Fruit fly (Drosophila melanogaster) whole organism, embryonic: ENCODE data around the gene CG7985.

Experiments
- Abd-B ChIP-seq: fragments of 200-800 bp; sonication (Bioruptor generic); optimal IDR thresholded peaks from 2 replicates; lab custom pipeline; 2018; ENCODE audit warnings: missing biosample characterization, mild to moderate bottlenecking, missing genetic modification characterization, moderate library complexity
- Ada2b ChIP-seq: fragments of 200-800 bp; sonication (Bioruptor generic); IDR thresholded peaks from 2 replicates; pipeline ENCODE4 v1.3.6; 2022; ENCODE audit warnings: missing biosample characterization, missing genetic modification characterization
- Atf6 ChIP-seq: fragments of 200-800 bp; sonication (Bioruptor generic); IDR thresholded peaks from 2 replicates; pipeline ENCODE4 v1.3.6; 2022; ENCODE audit warnings: missing biosample characterization, missing genetic modification characterization
- Bdp1 ChIP-seq: fragments of 200-800 bp; sonication (Bioruptor generic); optimal IDR thresholded peaks from 3 replicates; lab custom pipeline; 2016; ENCODE audit warnings: missing biosample characterization, missing genetic modification characterization
- CG10209 ChIP-seq: fragments of 200-800 bp; sonication (Bioruptor generic); optimal IDR thresholded peaks from 3 replicates; lab custom pipeline; 2017; ENCODE audit warnings: missing biosample characterization, mild to moderate bottlenecking, missing genetic modification characterization, missing genetic modification reagents
- CG10543 ChIP-seq: fragments of 200-800 bp; sonication (Bioruptor generic); optimal IDR thresholded peaks from 3 replicates; lab custom pipeline; 2017; ENCODE audit warnings: missing biosample characterization, mild to moderate bottlenecking, missing genetic modification characterization, moderate library complexity
- CG10565 ChIP-seq: fragments of 200-800 bp; sonication (Bioruptor generic); optimal IDR thresholded peaks from 3 replicates; lab custom pipeline; 2016; ENCODE audit warnings: missing biosample characterization, mild to moderate bottlenecking, missing genetic modification characterization
- CG11093 ChIP-seq: fragments of 200-800 bp; sonication (Bioruptor generic); IDR thresholded peaks from 3 replicates; pipeline ENCODE4 v1.3.6; 2022; ENCODE audit warnings: missing biosample characterization, missing genetic modification characterization
- CG11456 ChIP-seq: fragments of 200-800 bp; sonication (Bioruptor generic); IDR thresholded peaks from 3 replicates; pipeline ENCODE4 v1.3.6; 2022; ENCODE audit warnings: missing biosample characterization, missing genetic modification characterization
- CG13424 ChIP-seq: fragments of 200-800 bp; sonication (Bioruptor generic); optimal IDR thresholded peaks from 2 replicates; lab custom pipeline; 2019; ENCODE audit warnings: missing biosample characterization, mild to moderate bottlenecking, missing genetic modification characterization, moderate library complexity
- CG17912 ChIP-seq: fragments of 200-800 bp; sonication (Bioruptor generic); optimal IDR thresholded peaks from 2 replicates; lab custom pipeline; 2018; ENCODE audit warnings: missing biosample characterization, mild to moderate bottlenecking, missing genetic modification characterization
- CG18619 ChIP-seq: fragments of 200-800 bp; sonication (Bioruptor generic); optimal IDR thresholded peaks from 3 replicates; lab custom pipeline; 2017; ENCODE audit warnings: missing biosample characterization, mild to moderate bottlenecking, missing genetic modification characterization
- CG18764 ChIP-seq: fragments of 200-800 bp; sonication (Bioruptor generic); optimal IDR thresholded peaks from 3 replicates; lab custom pipeline; 2016; ENCODE audit warnings: missing biosample characterization, missing genetic modification characterization
- CG2116 ChIP-seq: fragments of 200-800 bp; sonication (Bioruptor generic); optimal IDR thresholded peaks from 3 replicates; lab custom pipeline; 2018; ENCODE audit warnings: missing biosample characterization, mild to moderate bottlenecking, missing genetic modification characterization
- CG2202 ChIP-seq: fragments of 200-800 bp; sonication (Bioruptor generic); optimal IDR thresholded peaks from 2 replicates; lab custom pipeline; 2018; ENCODE audit warnings: missing biosample characterization, mild to moderate bottlenecking, missing genetic modification characterization
- CG3163 ChIP-seq: fragments of 200-800 bp; sonication (Bioruptor generic); optimal IDR thresholded peaks from 3 replicates; lab custom pipeline; 2016; ENCODE audit warnings: missing biosample characterization, missing genetic modification characterization
- CG32767 ChIP-seq: fragments of 200-800 bp; sonication (Bioruptor generic); IDR thresholded peaks from 2 replicates; pipeline ENCODE4 v1.3.6; 2022; ENCODE audit warnings: missing biosample characterization, missing genetic modification characterization
- CG4424 ChIP-seq: fragments of 200-800 bp; sonication (Bioruptor generic); optimal IDR thresholded peaks from 3 replicates; lab custom pipeline; 2016; ENCODE audit warnings: missing biosample characterization, missing genetic modification characterization
- CG5245 ChIP-seq: fragments of 200-800 bp; sonication (Bioruptor generic); optimal IDR thresholded peaks from 3 replicates; lab custom pipeline; 2016; ENCODE audit warnings: missing biosample characterization, missing genetic modification characterization
- CG6654 ChIP-seq: fragments of 200-800 bp; sonication (Bioruptor generic); optimal IDR thresholded peaks from 2 replicates; lab custom pipeline; 2017; ENCODE audit warnings: missing biosample characterization, mild to moderate bottlenecking, missing genetic modification characterization
- CG6683 ChIP-seq: fragments of 200-800 bp; sonication (Bioruptor generic); optimal IDR thresholded peaks from 2 replicates; lab custom pipeline; 2017; ENCODE audit warnings: missing biosample characterization, mild to moderate bottlenecking, missing genetic modification characterization, missing genetic modification reagents
- CG7786 ChIP-seq: fragments of 200-800 bp; sonication (Bioruptor generic); optimal IDR thresholded peaks from 2 replicates; lab custom pipeline; 2016; ENCODE audit warnings: missing biosample characterization, missing genetic modification characterization
- CG8290 ChIP-seq, 3 experiments: fragments of 200-800 bp; sonication (Bioruptor generic); optimal IDR thresholded peaks; 2 replicates each; lab custom pipeline; 2016 to 2019; ENCODE audit warnings: missing biosample characterization in 3 of 3, missing genetic modification characterization in 3 of 3, mild to moderate bottlenecking in 2 of 3, moderate library complexity in 1 of 3
- CG9437 ChIP-seq: fragments of 200-800 bp; sonication (Bioruptor generic); optimal IDR thresholded peaks from 2 replicates; lab custom pipeline; 2018; ENCODE audit warnings: missing biosample characterization, mild to moderate bottlenecking, missing genetic modification characterization
- CG9609 ChIP-seq: fragments of 200-800 bp; sonication (Bioruptor generic); optimal IDR thresholded peaks from 3 replicates; lab custom pipeline; 2016; ENCODE audit warnings: missing biosample characterization, missing genetic modification characterization
- Dad ChIP-seq: fragments of 200-800 bp; sonication (Bioruptor generic); optimal IDR thresholded peaks from 3 replicates; lab custom pipeline; 2016; ENCODE audit warnings: missing biosample characterization, missing genetic modification characterization
- Doc2 ChIP-seq: fragments of 200-800 bp; sonication (Bioruptor generic); IDR thresholded peaks from 2 replicates; pipeline ENCODE4 v1.3.6; 2022; ENCODE audit warnings: missing biosample characterization, missing genetic modification characterization
- Dp ChIP-seq: fragments of 200-800 bp; sonication (Bioruptor generic); optimal IDR thresholded peaks from 2 replicates; lab custom pipeline; 2018; ENCODE audit warnings: missing biosample characterization, mild to moderate bottlenecking, missing genetic modification characterization, moderate library complexity
- Hmr ChIP-seq: fragments of 200-800 bp; sonication (Bioruptor generic); optimal IDR thresholded peaks from 3 replicates; lab custom pipeline; 2017; ENCODE audit warnings: mild to moderate bottlenecking, missing biosample characterization, missing genetic modification reagents, missing genetic modification characterization
- Mad ChIP-seq: fragments of 200-800 bp; sonication (Bioruptor generic); optimal IDR thresholded peaks from 2 replicates; lab custom pipeline; 2016; ENCODE audit warnings: missing biosample characterization, missing genetic modification characterization
- Mrtf ChIP-seq: fragments of 200-800 bp; sonication (Bioruptor generic); IDR thresholded peaks from 3 replicates; pipeline ENCODE4 v1.3.6; 2022; ENCODE audit warnings: missing biosample characterization, missing genetic modification characterization
- NC2α ChIP-seq: fragments of 200-800 bp; sonication (Bioruptor generic); optimal IDR thresholded peaks from 2 replicates; lab custom pipeline; 2016; ENCODE audit warnings: missing biosample characterization, missing genetic modification characterization
- NfI ChIP-seq: fragments of 200-800 bp; sonication (Bioruptor generic); optimal IDR thresholded peaks from 3 replicates; lab custom pipeline; 2018; ENCODE audit warnings: missing biosample characterization, mild to moderate bottlenecking, missing genetic modification characterization, moderate library complexity
- Rfx ChIP-seq: fragments of 200-800 bp; sonication (Bioruptor generic); IDR thresholded peaks from 2 replicates; pipeline ENCODE4 v1.3.6; 2022; ENCODE audit warnings: missing biosample characterization, missing genetic modification characterization
- Sry-δ ChIP-seq: fragments of 200-800 bp; sonication (Bioruptor generic); optimal IDR thresholded peaks from 2 replicates; lab custom pipeline; 2016; ENCODE audit warnings: missing biosample characterization, missing genetic modification characterization
- YL-1 ChIP-seq: fragments of 200-800 bp; sonication (Bioruptor generic); optimal IDR thresholded peaks from 3 replicates; lab custom pipeline; 2017; ENCODE audit warnings: missing biosample characterization, mild to moderate bottlenecking, missing genetic modification characterization
- cg ChIP-seq: fragments of 200-800 bp; sonication (Bioruptor generic); optimal IDR thresholded peaks from 3 replicates; lab custom pipeline; 2019; ENCODE audit warnings: missing biosample characterization, mild to moderate bottlenecking, missing genetic modification characterization, moderate library complexity
- dmrt11E ChIP-seq: fragments of 200-800 bp; sonication (Bioruptor generic); optimal IDR thresholded peaks from 3 replicates; lab custom pipeline; 2018; ENCODE audit warnings: missing biosample characterization, mild to moderate bottlenecking, missing genetic modification characterization, moderate library complexity
- gcm2 ChIP-seq: fragments of 200-800 bp; sonication (Bioruptor generic); optimal IDR thresholded peaks from 2 replicates; lab custom pipeline; 2016; ENCODE audit warnings: missing biosample characterization, missing genetic modification characterization
- h ChIP-seq: fragments of >200 bp; optimal IDR thresholded peaks from 2 replicates; lab custom pipeline; 2017
- ken ChIP-seq: fragments of 200-800 bp; sonication (Bioruptor generic); IDR thresholded peaks from 3 replicates; pipeline ENCODE4 v1.3.6; 2022; ENCODE audit warnings: missing biosample characterization, missing genetic modification characterization
- prd ChIP-seq, 3 experiments: fragments of >200 bp in 2 of 3; fragments of 200-800 bp in 1 of 3; sonication (Bioruptor generic) in 1 of 3; optimal IDR thresholded peaks in 2 of 3; IDR thresholded peaks in 1 of 3; 2 replicates in 2 of 3; 3 replicates in 1 of 3; pipeline versions ENCODE4 v1.3.6 to Lab custom; 2017 to 2022; ENCODE audit warnings: missing biosample characterization in 1 of 3, missing genetic modification characterization in 1 of 3
- scrt ChIP-seq: fragments of 200-800 bp; sonication (Bioruptor generic); optimal IDR thresholded peaks from 2 replicates; lab custom pipeline; 2018; ENCODE audit warnings: missing biosample characterization, mild to moderate bottlenecking, missing genetic modification characterization, moderate library complexity
- seq ChIP-seq: fragments of 200-800 bp; sonication (Bioruptor generic); IDR thresholded peaks from 2 replicates; pipeline ENCODE4 v1.3.6; 2022; ENCODE audit warnings: missing biosample characterization, missing genetic modification characterization
- sna ChIP-seq: fragments of 200-800 bp; sonication (Bioruptor generic); IDR thresholded peaks from 2 replicates; pipeline ENCODE4 v1.3.6; 2022; ENCODE audit warnings: missing biosample characterization, missing genetic modification characterization; ENCODE audit not compliant: partially characterized antibody
- sug ChIP-seq: fragments of 200-800 bp; optimal IDR thresholded peaks from 2 replicates; lab custom pipeline; 2019; ENCODE audit warnings: missing biosample characterization, mild to moderate bottlenecking, missing genetic modification characterization, moderate library complexity
- tx ChIP-seq: fragments of 200-800 bp; sonication (Bioruptor generic); optimal IDR thresholded peaks from 2 replicates; lab custom pipeline; 2016; ENCODE audit warnings: missing biosample characterization, missing genetic modification characterization
- vfl ChIP-seq: fragments of 200-800 bp; sonication (Bioruptor generic); optimal IDR thresholded peaks from 2 replicates; lab custom pipeline; 2016; ENCODE audit warnings: missing biosample characterization, missing genetic modification characterization
- vnd ChIP-seq: fragments of 200-800 bp; sonication (Bioruptor generic); IDR thresholded peaks from 3 replicates; pipeline ENCODE4 v1.3.6; 2022; ENCODE audit warnings: missing biosample characterization, missing genetic modification characterization; ENCODE audit not compliant: partially characterized antibody
- zen2 ChIP-seq: fragments of 200-800 bp; sonication (Bioruptor generic); IDR thresholded peaks from 3 replicates; pipeline ENCODE4 v1.3.6; 2022; ENCODE audit warnings: missing biosample characterization, missing genetic modification characterization; ENCODE audit not compliant: partially characterized antibody

Gene CG7985

dm6 chr3R:18215300-18215699 lies 15.6 kb downstream of the CG7985 start (continued):
- peak; percentile 48 for TF ChIP-seq Dp (GFP tag; lab: Kevin White, UChicago)
- peak; percentile 32 for TF ChIP-seq CG13424 (tag; lab: Kevin White, UChicago)
- peak; percentile 47; the same call in 1 of the 2 replicates for TF ChIP-seq Ada2b (GFP tag; lab: Robert Waterston, UW)
- peak; percentile 100 for TF ChIP-seq CG9437 (GFP tag; lab: Kevin White, UChicago)
- no peak for TF ChIP-seq cg (GFP tag; lab: Kevin White, UChicago)
- no peak for TF ChIP-seq Doc2 (GFP tag; lab: Robert Waterston, UW)
- TF ChIP-seq Mrtf (GFP tag; lab: Robert Waterston, UW) = no peak
- TF ChIP-seq ken (GFP tag; lab: Robert Waterston, UW) = no peak
- TF ChIP-seq zen2 = peak; percentile 88
- peak; percentile 1 for TF ChIP-seq CG18764 (GFP tag; lab: Kevin White, UChicago)
- TF ChIP-seq Bdp1 (GFP tag; lab: Kevin White, UChicago) = no peak
- peak; percentile 43 for TF ChIP-seq Hmr
- TF ChIP-seq CG5245 = no peak
- TF ChIP-seq CG10209 = peak; percentile 3
- peak; percentile 10; the same call in 1 of the 2 replicates for TF ChIP-seq Atf6 (GFP tag; lab: Robert Waterston, UW)
- TF ChIP-seq Mad (GFP tag; lab: Kevin White, UChicago) = peak; percentile 3
- peak; percentile 86 for TF ChIP-seq sna (GFP tag; lab: Robert Waterston, UW)
- no peak for TF ChIP-seq scrt (GFP tag; lab: Kevin White, UChicago)
- TF ChIP-seq CG2202 (tag; lab: Kevin White, UChicago) = no peak
- TF ChIP-seq CG10543 = no peak
- TF ChIP-seq CG8290 (GFP tag; optimal IDR thresholded peaks at IDR 0.05; lab: Kevin White, UChicago) = no peak
- no peak for TF ChIP-seq CG8290 (tag; optimal IDR thresholded peaks at IDR 0.05; lab: Kevin White, UChicago)
- no peak for TF ChIP-seq CG3163 (GFP tag; lab: Kevin White, UChicago)
- TF ChIP-seq vfl (GFP tag; lab: Kevin White, UChicago) = peak; percentile 15
- no peak for TF ChIP-seq CG17912
- TF ChIP-seq Dad (GFP tag; lab: Kevin White, UChicago) = no peak
- no peak for TF ChIP-seq gcm2 (GFP tag; lab: Kevin White, UChicago)
- no peak; the same call in 2 of the 3 replicates for TF ChIP-seq CG11456 (GFP tag; lab: Robert Waterston, UW)
- TF ChIP-seq CG4424 (GFP tag; lab: Kevin White, UChicago) = peak; percentile 37
- TF ChIP-seq CG2116 (GFP tag; lab: Kevin White, UChicago) = peak; percentile 53
- peak; percentile 53; the same call in 2 of the 3 replicates for TF ChIP-seq vnd
- peak; percentile 26 for TF ChIP-seq CG9609 (GFP tag; lab: Kevin White, UChicago)
- no peak for TF ChIP-seq CG6654
- TF ChIP-seq CG11093 (GFP tag; lab: Robert Waterston, UW) = no peak
- TF ChIP-seq CG6683 (GFP tag; lab: Kevin White, UChicago) = no peak
- TF ChIP-seq tx (GFP tag; lab: Kevin White, UChicago) = no peak
- TF ChIP-seq CG10565 (GFP tag; lab: Kevin White, UChicago) = no peak
- peak; percentile 42 for TF ChIP-seq CG7786 (GFP tag; lab: Kevin White, UChicago)
- no peak for TF ChIP-seq sug (tag; lab: Kevin White, UChicago)
- no peak for TF ChIP-seq YL-1 (GFP tag; lab: Kevin White, UChicago)
- no peak for TF ChIP-seq dmrt11E (tag; lab: Kevin White, UChicago)
- TF ChIP-seq NfI = peak; percentile 13
- TF ChIP-seq h (lab: Kevin White, UChicago) = no peak
- peak; percentile 17 for TF ChIP-seq Abd-B
- no peak for TF ChIP-seq seq (GFP tag; lab: Robert Waterston, UW)
- no peak for TF ChIP-seq prd (optimal IDR thresholded peaks at IDR 0.05; lab: Kevin White, UChicago)
- TF ChIP-seq prd (GFP tag; IDR thresholded peaks at IDR 0.05; lab: Robert Waterston, UW) = no peak
- TF ChIP-seq Rfx (GFP tag; lab: Robert Waterston, UW) = peak; percentile 54
- no peak for TF ChIP-seq CG18619 (GFP tag; lab: Kevin White, UChicago)
- no peak for TF ChIP-seq NC2α
- peak; percentile 33; the same call in 1 of the 2 replicates for TF ChIP-seq CG32767 (GFP tag; lab: Robert Waterston, UW)
- peak; percentile 74 for TF ChIP-seq Sry-δ
